Worm (Caenorhabditis elegans): ENCODE results near the gene cls-1.

ce11 chrIII:7508128-7508635 is at the start of gene cls-1:
- TF ChIP-seq him-1 (tag; optimal IDR thresholded peaks at IDR 0.05): no peak
- no peak for TF ChIP-seq W03F9.2 (tag; optimal IDR thresholded peaks at IDR 0.05)

Data from whole organism, L4/young adult.